Fruit fly (Drosophila melanogaster) whole organism, prepupa: Measurements from ENCODE around the gene form3.

Source experiments
- CG10669 ChIP-seq: fragments of 200-800 bp; sonication (Bioruptor generic); optimal IDR thresholded peaks from 3 replicates; lab custom pipeline; 2018; ENCODE audit warnings: missing biosample characterization, mild to moderate bottlenecking, missing genetic modification characterization, moderate library complexity
- CG16779 ChIP-seq: fragments of 200-800 bp; sonication (Bioruptor generic); optimal IDR thresholded peaks from 3 replicates; lab custom pipeline; 2017; ENCODE audit warnings: missing biosample characterization, mild to moderate bottlenecking, missing genetic modification characterization
- CG32006 ChIP-seq: fragments of 200-800 bp; sonication (Bioruptor generic); optimal IDR thresholded peaks from 3 replicates; lab custom pipeline; 2017; ENCODE audit warnings: missing biosample characterization, mild to moderate bottlenecking, missing genetic modification characterization
- CG6163 ChIP-seq: fragments of 200-800 bp; sonication (Bioruptor generic); IDR thresholded peaks from 3 replicates; pipeline ENCODE4 v1.3.6; 2022; ENCODE audit warnings: missing biosample characterization, missing genetic modification characterization
- CG6276 ChIP-seq: fragments of 200-800 bp; sonication (Bioruptor generic); optimal IDR thresholded peaks from 2 replicates; lab custom pipeline; 2017; ENCODE audit warnings: missing biosample characterization, mild to moderate bottlenecking, missing genetic modification characterization
- Hr39 ChIP-seq: fragments of 200-800 bp; sonication (Bioruptor generic); optimal IDR thresholded peaks from 2 replicates; lab custom pipeline; 2016; ENCODE audit warnings: missing biosample characterization, missing genetic modification characterization
- Lpt ChIP-seq: fragments of 200-800 bp; sonication (Bioruptor generic); optimal IDR thresholded peaks from 3 replicates; lab custom pipeline; 2016; ENCODE audit warnings: missing biosample characterization, missing genetic modification characterization
- OdsH ChIP-seq: fragments of 200-800 bp; sonication (Bioruptor generic); optimal IDR thresholded peaks from 3 replicates; lab custom pipeline; 2016; ENCODE audit warnings: missing biosample characterization, missing genetic modification characterization
- Smox ChIP-seq: fragments of 200-800 bp; sonication (Bioruptor generic); optimal IDR thresholded peaks from 3 replicates; lab custom pipeline; 2016; ENCODE audit warnings: missing biosample characterization, missing genetic modification characterization
- dac ChIP-seq: fragments of 200-800 bp; sonication (Bioruptor generic); optimal IDR thresholded peaks from 2 replicates; lab custom pipeline; 2017; ENCODE audit warnings: missing biosample characterization, mild to moderate bottlenecking, missing genetic modification characterization
- dsx ChIP-seq: fragments of 200-800 bp; optimal IDR thresholded peaks from 3 replicates; lab custom pipeline; 2019; ENCODE audit warnings: missing biosample characterization, mild to moderate bottlenecking, missing genetic modification characterization, moderate library complexity; ENCODE audit not compliant: poor library complexity, severe bottlenecking
- eg ChIP-seq: fragments of 200-800 bp; sonication (Bioruptor generic); IDR thresholded peaks from 3 replicates; pipeline ENCODE4 v1.3.6; 2022; ENCODE audit warnings: missing biosample characterization, missing genetic modification characterization
- svp ChIP-seq: fragments of 200-800 bp; sonication (Bioruptor generic); peaks from one replicate; lab custom pipeline; 2016; ENCODE audit warnings: missing biosample characterization, missing genetic modification characterization
- vri ChIP-seq: fragments of 200-800 bp; sonication (Bioruptor generic); optimal IDR thresholded peaks from 3 replicates; lab custom pipeline; 2016; ENCODE audit warnings: missing biosample characterization, mild to moderate bottlenecking, missing genetic modification characterization

DNA sequence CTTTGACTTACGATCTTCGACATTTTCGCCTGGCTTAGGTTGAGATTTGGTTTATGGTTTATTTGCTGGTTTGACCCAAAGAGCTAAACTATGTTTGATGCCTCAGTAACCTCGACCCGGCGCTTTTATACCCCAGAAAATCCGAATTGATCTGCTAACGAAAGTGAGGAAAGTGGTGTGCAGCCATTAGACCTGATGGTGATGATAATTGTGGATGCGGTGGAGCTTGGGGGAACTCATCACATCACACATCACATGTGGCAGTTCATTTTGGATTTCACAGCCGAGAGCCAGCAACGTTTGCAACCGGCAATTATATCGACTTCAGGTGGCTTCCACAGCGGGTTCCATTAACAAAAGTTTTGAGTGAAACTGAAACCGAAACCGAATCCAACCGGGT is 5.9 kb upstream of the form3 start, which contains the start of gene Cpr65Eb:
- TF ChIP-seq vri (GFP tag; lab: Kevin White, UChicago) (no peak), dsx (GFP tag; lab: Kevin White, UChicago) (no peak), CG16779 (tag; lab: Kevin White, UChicago) (no peak), CG6163 (GFP tag; lab: Robert Waterston, UW) (no peak), Hr39 (GFP tag; lab: Kevin White, UChicago) (no peak), OdsH (GFP tag; lab: Kevin White, UChicago) (no peak), svp (GFP tag; lab: Kevin White, UChicago) (no peak), Smox (no peak), CG10669 (GFP tag; lab: Kevin White, UChicago) (no peak), Lpt (GFP tag; lab: Kevin White, UChicago) (no peak), eg (no peak), dac (GFP tag; lab: Kevin White, UChicago) (no peak), CG32006 (GFP tag; lab: Kevin White, UChicago) (no peak), CG6276 (GFP tag; lab: Kevin White, UChicago) (no peak)
